Worm (Caenorhabditis elegans) whole organism, young adult: ENCODE measurements around the gene F13B9.2.

Source experiments
- F33H1.4 ChIP-seq: fragments of 200-800 bp; sonication (Bioruptor generic); IDR thresholded peaks from 2 replicates; pipeline ENCODE4 v1.3.6; 2022; ENCODE audit warnings: missing genetic modification reagents, missing genetic modification characterization, missing compliant biosample characterization
- K12H6.12 ChIP-seq: fragments of 200-800 bp; sonication (Bioruptor generic); optimal IDR thresholded peaks from 2 replicates; lab custom pipeline; 2018; ENCODE audit warnings: mild to moderate bottlenecking, missing genetic modification characterization, missing compliant biosample characterization
- ZK185.1 ChIP-seq: sonication (generic microtip); optimal IDR thresholded peaks from 2 replicates; lab custom pipeline; 2016; ENCODE audit warnings: mild to moderate bottlenecking, missing genetic modification characterization, missing compliant biosample characterization; ENCODE audit not compliant: poor library complexity, severe bottlenecking
- akir-1 ChIP-seq: fragments of 200-800 bp; sonication (Bioruptor generic); optimal IDR thresholded peaks from 2 replicates; lab custom pipeline; 2018; ENCODE audit warnings: mild to moderate bottlenecking, missing genetic modification characterization, moderate library complexity, missing compliant biosample characterization
- aptf-3 ChIP-seq: fragments of 200-800 bp; sonication (Bioruptor generic); IDR thresholded peaks from 2 replicates; pipeline ENCODE4 v1.3.6; 2022; ENCODE audit warnings: missing genetic modification characterization, missing compliant biosample characterization
- attf-5 ChIP-seq: fragments of 200-800 bp; sonication (Bioruptor generic); optimal IDR thresholded peaks from 2 replicates; lab custom pipeline; 2018; ENCODE audit warnings: mild to moderate bottlenecking, missing genetic modification characterization, missing compliant biosample characterization
- cebp-1 ChIP-seq, 2 experiments: fragments of 200-800 bp in 1 of 2; sonication (Bioruptor generic) in 1 of 2; sonication (generic microtip) in 1 of 2; IDR thresholded peaks in 1 of 2; optimal IDR thresholded peaks in 1 of 2; 2 replicates each; pipeline versions ENCODE4 v1.3.6 to Lab custom; 2017 to 2022; ENCODE audit warnings: missing compliant biosample characterization in 2 of 2, missing genetic modification characterization in 2 of 2, mild to moderate bottlenecking in 1 of 2, missing genetic modification reagents in 1 of 2, moderate library complexity in 1 of 2
- ceh-27 ChIP-seq: fragments of 200-800 bp; sonication (Bioruptor generic); optimal IDR thresholded peaks from 2 replicates; lab custom pipeline; 2018; ENCODE audit warnings: mild to moderate bottlenecking, missing genetic modification characterization, moderate library complexity, missing compliant biosample characterization
- ceh-91 ChIP-seq: fragments of 200-800 bp; sonication (Bioruptor generic); IDR thresholded peaks from 2 replicates; pipeline ENCODE4 v1.3.6; 2022; ENCODE audit warnings: missing genetic modification reagents, missing genetic modification characterization, missing compliant biosample characterization
- chd-7 ChIP-seq: sonication (generic microtip); optimal IDR thresholded peaks from 2 replicates; lab custom pipeline; 2016; ENCODE audit warnings: mild to moderate bottlenecking, missing genetic modification characterization, moderate library complexity, missing compliant biosample characterization
- dox-1 ChIP-seq: fragments of 200-800 bp; sonication (Bioruptor generic); IDR thresholded peaks from 2 replicates; pipeline ENCODE4 v1.3.6; 2022; ENCODE audit warnings: missing genetic modification reagents, missing genetic modification characterization, missing compliant biosample characterization
- efl-1 ChIP-seq: fragments of 150-350 bp; optimal IDR thresholded peaks from 2 replicates; lab custom pipeline; 2014; ENCODE audit warnings: missing biosample characterization, missing genetic modification reagents, missing genetic modification characterization
- him-1 ChIP-seq: sonication (generic microtip); optimal IDR thresholded peaks from 2 replicates; lab custom pipeline; 2016; ENCODE audit warnings: missing genotype, missing genetic modification reagents, missing genetic modification characterization, missing compliant biosample characterization
- hlh-26 ChIP-seq: fragments of 200-800 bp; sonication (Bioruptor generic); conservative IDR thresholded peaks from 2 replicates; pipeline ENCODE4 v1.3.6; 2022; ENCODE audit warnings: missing genetic modification reagents, missing genetic modification characterization, missing compliant biosample characterization
- hmg-1.2 ChIP-seq: fragments of 200-800 bp; sonication (Bioruptor generic); IDR thresholded peaks from 2 replicates; pipeline ENCODE4 v1.3.6; 2022; ENCODE audit warnings: missing genetic modification reagents, missing genetic modification characterization, missing compliant biosample characterization
- lag-1 ChIP-seq: fragments of 200-800 bp; sonication (Bioruptor generic); IDR thresholded peaks from 2 replicates; pipeline ENCODE4 v1.3.6; 2022; ENCODE audit warnings: missing genetic modification reagents, missing genetic modification characterization, missing compliant biosample characterization
- let-607 ChIP-seq, 2 experiments: fragments of 200-800 bp in 1 of 2; sonication (Bioruptor generic) in 1 of 2; sonication (generic microtip) in 1 of 2; optimal IDR thresholded peaks; 2 replicates each; lab custom pipeline; 2016 to 2018; ENCODE audit warnings: mild to moderate bottlenecking in 2 of 2, missing compliant biosample characterization in 2 of 2, missing genetic modification characterization in 2 of 2, moderate library complexity in 2 of 2, missing genotype in 1 of 2
- lin-35 ChIP-seq, 3 experiments: fragments of 150-350 bp in 2 of 3; sonication (generic microtip) in 1 of 3; optimal IDR thresholded peaks; 2 replicates each; lab custom pipeline; 2014 to 2018; ENCODE audit warnings: missing biosample characterization in 3 of 3, missing genetic modification characterization in 3 of 3, missing genetic modification reagents in 3 of 3
- lin-40 ChIP-seq: sonication (generic microtip); optimal IDR thresholded peaks from 2 replicates; lab custom pipeline; 2016; ENCODE audit warnings: missing genetic modification characterization, mild to moderate bottlenecking, missing compliant biosample characterization, missing genotype, missing genetic modification reagents
- madf-10 ChIP-seq: sonication (generic microtip); optimal IDR thresholded peaks from 2 replicates; lab custom pipeline; 2016; ENCODE audit warnings: mild to moderate bottlenecking, missing genetic modification characterization, missing compliant biosample characterization
- nfya-1 ChIP-seq: sonication (generic microtip); optimal IDR thresholded peaks from 2 replicates; lab custom pipeline; 2017; ENCODE audit warnings: antibody characterized with exemption, missing compliant biosample characterization, missing genetic modification characterization, borderline replicate concordance; ENCODE audit not compliant: insufficient read depth
- nhr-179 ChIP-seq: sonication (generic microtip); optimal IDR thresholded peaks from 2 replicates; lab custom pipeline; 2016; ENCODE audit warnings: mild to moderate bottlenecking, missing genetic modification characterization, missing compliant biosample characterization
- nhr-27 ChIP-seq: fragments of 200-800 bp; sonication (Bioruptor generic); optimal IDR thresholded peaks from 2 replicates; lab custom pipeline; 2018; ENCODE audit warnings: mild to moderate bottlenecking, missing genetic modification characterization, moderate library complexity, missing compliant biosample characterization
- nhr-80 ChIP-seq: sonication (generic microtip); optimal IDR thresholded peaks from 2 replicates; lab custom pipeline; 2016; ENCODE audit warnings: missing genetic modification characterization, missing compliant biosample characterization
- nhr-90 ChIP-seq: sonication (generic microtip); optimal IDR thresholded peaks from 2 replicates; lab custom pipeline; 2016; ENCODE audit warnings: missing genotype, mild to moderate bottlenecking, missing genetic modification characterization, missing compliant biosample characterization
- sdz-38 ChIP-seq: sonication (generic microtip); optimal IDR thresholded peaks from 2 replicates; lab custom pipeline; 2016; ENCODE audit warnings: missing genotype, missing genetic modification characterization, missing compliant biosample characterization
- sea-2 ChIP-seq: fragments of 200-800 bp; sonication (Bioruptor generic); IDR thresholded peaks from 2 replicates; pipeline ENCODE4 v1.3.6; 2022; ENCODE audit warnings: missing genetic modification characterization, missing compliant biosample characterization
- snpc-4 ChIP-seq, 5 experiments: fragments of 150-350 bp in 1 of 5; sonication (generic microtip) in 4 of 5; optimal IDR thresholded peaks; 2 replicates each; lab custom pipeline; 2014 to 2018; ENCODE audit warnings: missing genetic modification characterization in 5 of 5, missing biosample characterization in 3 of 5, antibody characterized with exemption in 2 of 5, mild to moderate bottlenecking in 2 of 5, missing compliant biosample characterization in 2 of 5, missing genotype in 2 of 5, moderate library complexity in 2 of 5, missing genetic modification reagents in 1 of 5
- unc-130 ChIP-seq: sonication (generic microtip); optimal IDR thresholded peaks from 2 replicates; lab custom pipeline; 2016; ENCODE audit warnings: missing genetic modification reagents, missing genetic modification characterization, missing compliant biosample characterization
- unc-62 ChIP-seq: fragments of 150-350 bp; optimal IDR thresholded peaks from 2 replicates; lab custom pipeline; 2014; ENCODE audit warnings: missing biosample characterization, missing genetic modification reagents, missing genetic modification characterization
- xnd-1 ChIP-seq: sonication (generic microtip); optimal IDR thresholded peaks from 2 replicates; lab custom pipeline; 2016; ENCODE audit warnings: missing genotype, missing genetic modification reagents, missing genetic modification characterization, missing compliant biosample characterization
- zfh-2 ChIP-seq: fragments of 200-800 bp; sonication (Bioruptor generic); conservative IDR thresholded peaks from 2 replicates; pipeline ENCODE4 v1.3.6; 2022; ENCODE audit warnings: missing genetic modification reagents, missing genetic modification characterization, missing compliant biosample characterization

F13B9.2 gene

ce11 chrX:8286164-8286563 lies 681 bp downstream of the F13B9.2 start:
- TF ChIP-seq sdz-38 (tag; lab: Kevin White, UChicago), result no peak
- TF ChIP-seq cebp-1 (GFP tag; IDR thresholded peaks at IDR 0.05; lab: Robert Waterston, UW), result peak; percentile 91
- TF ChIP-seq cebp-1 (tag; optimal IDR thresholded peaks at IDR 0.05; lab: Kevin White, UChicago), result peak; percentile 97

ce11 chrX:8286740-8287299 lies 1.3 kb downstream of the F13B9.2 start, which contains the start of gene sec-16A.2:
Gene sec-16A.2 (plus strand): TSS chrX:8287249.
- TF ChIP-seq attf-5 (GFP tag; lab: Kevin White, UChicago) (peak; percentile 54), zfh-2 (GFP tag; lab: Robert Waterston, UW) (peak; percentile 87), chd-7 (tag; lab: Kevin White, UChicago) (no peak), lin-40 (tag; lab: Kevin White, UChicago) (peak; percentile 46), nhr-80 (tag; lab: Kevin White, UChicago) (peak; percentile 78), nfya-1 (tag; lab: Kevin White, UChicago) (no peak), K12H6.12 (peak; percentile 18), let-607 (tag; optimal IDR thresholded peaks at IDR 0.05; lab: Kevin White, UChicago) (peak; percentile 5 to 58), dox-1 (GFP tag; lab: Robert Waterston, UW) (peak; percentile 60; the same call in 1 of the 2 replicates), lin-35 (GFP tag; optimal IDR thresholded peaks at IDR 0.05; lab: Kevin White, UChicago) (peak in 1 of 3 experiments; percentile 28), unc-130 (GFP tag; lab: Kevin White, UChicago) (no peak), ceh-27 (GFP tag; lab: Kevin White, UChicago) (peak; percentile 62), ZK185.1 (tag; lab: Kevin White, UChicago) (peak; percentile 48), unc-62 (GFP tag; lab: Kevin White, UChicago) (no peak), snpc-4 (GFP tag; optimal IDR thresholded peaks at IDR 0.05; lab: Kevin White, UChicago) (no peak), snpc-4 (tag; optimal IDR thresholded peaks at IDR 0.05; lab: Kevin White, UChicago) (peak in 1 of 4 experiments; percentile 61), hmg-1.2 (GFP tag; lab: Robert Waterston, UW) (peak; percentile 33; the same call in 1 of the 2 replicates), F33H1.4 (GFP tag; lab: Robert Waterston, UW) (peak; percentile 68), lag-1 (GFP tag; lab: Robert Waterston, UW) (no peak), nhr-27 (tag; lab: Kevin White, UChicago) (no peak), cebp-1 (GFP tag; IDR thresholded peaks at IDR 0.05; lab: Robert Waterston, UW) (no peak), cebp-1 (tag; optimal IDR thresholded peaks at IDR 0.05; lab: Kevin White, UChicago) (peak; percentile 13)
- TF ChIP-seq, all 124 proteins: peak for 14

- TF ChIP-seq aptf-3 (GFP tag; lab: Robert Waterston, UW), result no peak
- no peak for TF ChIP-seq hlh-26 (GFP tag; lab: Robert Waterston, UW)
- no peak for TF ChIP-seq efl-1 (GFP tag; lab: Kevin White, UChicago)
- no peak for TF ChIP-seq nfya-1 (tag; lab: Kevin White, UChicago)
- TF ChIP-seq him-1, result no peak
- TF ChIP-seq ceh-91 (GFP tag; lab: Robert Waterston, UW), result no peak
- TF ChIP-seq zfh-2 (GFP tag; lab: Robert Waterston, UW), result peak; percentile 65
- no peak for TF ChIP-seq xnd-1
- no peak for TF ChIP-seq akir-1
- TF ChIP-seq nhr-179, result no peak
- no peak for TF ChIP-seq nhr-90
- TF ChIP-seq sea-2, result peak; percentile 14; the same call in 1 of the 2 replicates
- no peak for TF ChIP-seq madf-10 (tag; lab: Kevin White, UChicago)
Measured at ce11 chrX:8294586-8294985, 9.1 kb downstream of the F13B9.2 start, which contains the start of gene R09F10.3. Gene R09F10.3 (plus strand): TSS chrX:8294625.
